Worm (Caenorhabditis elegans) whole organism, L1 larva: ENCODE results near the gene Y53C12A.6.

Experiments
- elt-3 ChIP-seq, 6 experiments: fragments of 150-350 bp in 1 of 6; sonication (generic microtip); optimal IDR thresholded peaks; 2 replicates each; lab custom pipeline; 2017 to 2018; ENCODE audit warnings: missing biosample characterization in 6 of 6, missing genetic modification characterization in 6 of 6, inconsistent platforms in 1 of 6
- lin-35 ChIP-seq, 2 experiments: fragments of 150-350 bp; optimal IDR thresholded peaks; 2 replicates each; lab custom pipeline; 2014; ENCODE audit warnings: missing biosample characterization in 2 of 2, missing genetic modification characterization in 2 of 2, missing genetic modification reagents in 2 of 2
- lin-39 ChIP-seq: fragments of 150-350 bp; optimal IDR thresholded peaks from 2 replicates; lab custom pipeline; 2014; ENCODE audit warnings: missing biosample characterization, missing genetic modification reagents, missing genetic modification characterization
- nhr-11 ChIP-seq: fragments of 150-350 bp; optimal IDR thresholded peaks from 2 replicates; lab custom pipeline; 2014; ENCODE audit warnings: missing biosample characterization, missing genetic modification characterization
- nhr-76 ChIP-seq: sonication (generic microtip); optimal IDR thresholded peaks from 2 replicates; lab custom pipeline; 2017; ENCODE audit warnings: missing biosample characterization, missing genetic modification characterization
- pag-3 ChIP-seq: sonication (generic microtip); optimal IDR thresholded peaks from 2 replicates; lab custom pipeline; 2017; ENCODE audit warnings: missing genetic modification characterization, mild to moderate bottlenecking, missing compliant biosample characterization, antibody characterized with exemption, borderline replicate concordance; ENCODE audit not compliant: insufficient read depth
- skn-1 ChIP-seq: fragments of 150-350 bp; optimal IDR thresholded peaks from 2 replicates; lab custom pipeline; 2014; ENCODE audit warnings: missing biosample characterization, missing genetic modification characterization
- snpc-4 ChIP-seq: fragments of 150-350 bp; optimal IDR thresholded peaks from 2 replicates; lab custom pipeline; 2014; ENCODE audit warnings: missing biosample characterization, missing genetic modification characterization

DNA sequence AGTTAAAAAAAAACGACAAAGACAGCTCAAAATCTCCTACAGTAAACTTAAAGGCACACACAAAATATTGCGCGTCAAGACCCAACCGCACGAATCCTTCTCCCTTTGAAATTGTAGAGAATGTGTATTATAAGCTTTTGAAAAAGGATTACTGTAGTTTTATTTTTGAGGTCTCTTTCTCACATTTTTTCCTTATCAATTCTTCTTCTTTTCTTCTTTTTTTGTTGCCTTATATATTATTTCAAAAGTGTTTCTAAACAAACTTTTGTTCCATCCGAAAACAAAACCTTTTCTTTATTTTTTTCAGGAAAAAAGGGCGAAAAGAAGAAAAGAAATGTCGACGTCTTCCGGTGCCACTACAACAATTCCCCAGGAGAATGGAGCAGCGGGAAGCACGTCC, 37.3 kb downstream of the Y53C12A.6 start, which contains the start of gene ZK1320.13:
- TF ChIP-seq elt-3 (tag; optimal IDR thresholded peaks at IDR 0.05; lab: Kevin White, UChicago): no peak
- no peak for TF ChIP-seq nhr-76 (tag; lab: Kevin White, UChicago)
- TF ChIP-seq skn-1 (tag; lab: Kevin White, UChicago): no peak
- no peak for TF ChIP-seq snpc-4
- no peak for TF ChIP-seq nhr-11
- no peak for TF ChIP-seq lin-35 (GFP tag; optimal IDR thresholded peaks at IDR 0.05; lab: Kevin White, UChicago)
- no peak for TF ChIP-seq lin-39 (tag; lab: Kevin White, UChicago)
- TF ChIP-seq pag-3 (tag; lab: Kevin White, UChicago): no peak
